Fruit fly (Drosophila melanogaster): Measurements from ENCODE around the gene drpr.
A peak's percentile ranks its signal among the peaks of the same experiment; 100 is the strongest.

Gene drpr

DNA sequence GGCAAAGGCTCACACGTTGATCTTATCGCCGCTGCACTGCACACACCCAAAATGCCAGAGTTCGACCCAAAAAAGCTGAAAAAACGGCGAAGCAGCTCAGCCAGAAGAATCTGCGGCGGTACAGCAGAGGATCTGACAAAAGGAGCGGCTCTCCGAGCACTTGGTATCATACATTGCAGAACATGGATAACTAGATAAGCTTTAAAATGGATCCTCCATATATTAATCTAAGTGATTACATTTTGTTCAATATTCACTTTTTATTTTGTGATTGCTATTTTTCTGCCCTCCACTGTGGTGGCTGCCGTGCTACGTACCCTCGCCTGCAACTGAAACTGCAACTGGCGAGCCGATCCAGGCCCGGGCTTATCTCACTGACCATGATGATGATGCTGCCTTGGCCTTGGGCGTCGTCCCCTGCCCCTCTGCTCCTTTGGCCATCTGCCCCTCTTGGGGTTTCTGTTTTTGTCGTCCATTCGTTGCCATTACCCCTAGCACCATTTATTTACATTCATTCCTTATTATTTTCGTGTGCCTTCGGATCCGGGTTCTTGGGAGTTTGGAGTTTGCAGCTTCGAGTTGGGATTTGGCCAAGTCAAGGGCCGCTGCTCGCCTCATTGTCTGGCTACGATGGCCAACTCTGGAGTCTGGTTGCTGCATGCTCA lies 38.7 kb downstream of the drpr start (continued):
- TF ChIP-seq Hr38 (GFP tag; optimal IDR thresholded peaks at IDR 0.05) (no peak), Hr39 (GFP tag; optimal IDR thresholded peaks at IDR 0.05) (peak; percentile 94), acj6 (GFP tag; optimal IDR thresholded peaks at IDR 0.05) (peak; percentile 90), CG7368 (GFP tag; optimal IDR thresholded peaks at IDR 0.05) (peak; percentile 83), Hr4 (GFP tag; optimal IDR thresholded peaks at IDR 0.05) (peak; percentile 78), CG11902 (GFP tag; optimal IDR thresholded peaks at IDR 0.05) (peak; percentile 78), topi (GFP tag; optimal IDR thresholded peaks at IDR 0.05) (peak; percentile 90), CG32006 (GFP tag; optimal IDR thresholded peaks at IDR 0.05) (peak; percentile 87), CG9139 (GFP tag; optimal IDR thresholded peaks at IDR 0.05) (peak; percentile 70), Ets96B (tag; optimal IDR thresholded peaks at IDR 0.05) (peak; percentile 84), fkh (GFP tag; optimal IDR thresholded peaks at IDR 0.05) (no peak), CG6163 (GFP tag; IDR thresholded peaks at IDR 0.05) (peak; percentile 96), Sox15 (GFP tag; optimal IDR thresholded peaks at IDR 0.05) (peak; percentile 85), vri (GFP tag; optimal IDR thresholded peaks at IDR 0.05) (peak; percentile 89), eg (GFP tag; IDR thresholded peaks at IDR 0.05) (peak; percentile 79), lz (GFP tag; optimal IDR thresholded peaks at IDR 0.05) (peak; percentile 90), CG34406 (GFP tag; optimal IDR thresholded peaks at IDR 0.05) (peak; percentile 87), Eip93F (GFP tag; optimal IDR thresholded peaks at IDR 0.05) (peak; percentile 85), CG11294 (GFP tag; IDR thresholded peaks at IDR 0.05) (0 out of 2 replicates have a peak, but pooled peaks have one; percentile 41), pdm3 (GFP tag; optimal IDR thresholded peaks at IDR 0.05) (peak; percentile 90), CG8632 (GFP tag; optimal IDR thresholded peaks at IDR 0.05) (peak; percentile 88)

DNA sequence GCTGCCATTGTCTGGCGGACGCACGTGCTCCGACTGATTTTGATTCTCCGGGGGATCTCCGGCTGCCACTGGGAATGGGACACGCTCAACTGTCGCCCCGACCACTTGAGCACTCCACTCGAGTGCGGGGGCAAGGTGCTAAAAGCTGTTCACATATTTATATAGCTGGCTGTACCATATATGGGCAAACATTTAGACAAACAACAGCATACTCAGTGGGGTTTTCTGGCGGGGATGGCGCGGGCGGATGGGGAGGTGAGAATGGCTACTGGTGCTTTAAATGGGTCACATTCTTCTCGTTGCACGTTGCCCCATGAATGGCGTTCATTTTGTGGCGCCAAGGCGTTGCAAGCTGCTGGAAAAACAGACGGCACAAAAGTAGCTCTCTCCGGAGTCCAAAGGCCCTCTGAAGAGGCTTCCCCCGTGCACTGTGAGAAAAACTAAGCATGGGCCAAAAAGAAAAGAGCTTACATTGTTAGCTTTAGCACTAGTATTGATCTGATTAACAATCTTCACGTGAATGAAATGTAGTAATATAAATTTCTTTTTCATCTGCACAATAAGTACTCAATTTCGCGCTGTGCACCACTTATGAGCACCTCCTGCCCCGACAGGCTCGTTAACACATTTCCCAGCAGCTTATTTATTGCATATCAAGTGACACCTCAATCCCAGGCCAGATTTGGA lies 40.0 kb downstream of the drpr start:
- TF ChIP-seq Gug (GFP tag; IDR thresholded peaks at IDR 0.05) (peak; percentile 72), fd59A (GFP tag; optimal IDR thresholded peaks at IDR 0.05) (peak; percentile 67), Eip78C (GFP tag) (peak; percentile 93), Sox15 (GFP tag; optimal IDR thresholded peaks at IDR 0.05) (peak; percentile 46), CG6163 (GFP tag; IDR thresholded peaks at IDR 0.05) (peak; percentile 88), CG32006 (GFP tag; optimal IDR thresholded peaks at IDR 0.05) (peak; percentile 81), acj6 (GFP tag; optimal IDR thresholded peaks at IDR 0.05) (peak; percentile 78), CG6854 (GFP tag; optimal IDR thresholded peaks at IDR 0.05) (no peak), dac (GFP tag; optimal IDR thresholded peaks at IDR 0.05) (peak; percentile 18), Hr39 (GFP tag; optimal IDR thresholded peaks at IDR 0.05) (peak; percentile 66), CG3919 (GFP tag; optimal IDR thresholded peaks at IDR 0.05) (peak; percentile 87), spab (GFP tag; optimal IDR thresholded peaks at IDR 0.05) (peak; percentile 81), CG8632 (GFP tag; optimal IDR thresholded peaks at IDR 0.05) (peak; percentile 48), CG11762 (GFP tag; optimal IDR thresholded peaks at IDR 0.05; ENCODE audit: insufficient read depth) (peak; percentile 68), CG7368 (GFP tag; optimal IDR thresholded peaks at IDR 0.05) (peak; percentile 72), lz (GFP tag; optimal IDR thresholded peaks at IDR 0.05) (peak; percentile 52), Sox102F (GFP tag; optimal IDR thresholded peaks at IDR 0.05) (peak; percentile 27), CG3032 (tag; optimal IDR thresholded peaks at IDR 0.05) (peak; percentile 78), fd85E (GFP tag; optimal IDR thresholded peaks at IDR 0.05) (peak; percentile 23), achi (GFP tag; optimal IDR thresholded peaks at IDR 0.05) (peak; percentile 78), CG15336 (GFP tag; IDR thresholded peaks at IDR 0.05) (peak; percentile 75), CG6808 (GFP tag; optimal IDR thresholded peaks at IDR 0.05) (peak; percentile 83), dsx (GFP tag; optimal IDR thresholded peaks at IDR 0.05; ENCODE audit: poor library complexity, severe bottlenecking) (peak; percentile 75), CG1621 (tag; optimal IDR thresholded peaks at IDR 0.05) (peak; percentile 51), Eip75B (GFP tag; optimal IDR thresholded peaks at IDR 0.05) (peak; percentile 80), Ets21C (GFP tag; optimal IDR thresholded peaks at IDR 0.05) (peak; percentile 14), esn (GFP tag; optimal IDR thresholded peaks at IDR 0.05) (peak; percentile 64), fkh (GFP tag; optimal IDR thresholded peaks at IDR 0.05) (peak; percentile 80), eg (GFP tag; IDR thresholded peaks at IDR 0.05) (peak; percentile 85), CG11294 (GFP tag; IDR thresholded peaks at IDR 0.05) (peak; percentile 45; the same call in 1 of the 2 replicates), CG6276 (GFP tag; optimal IDR thresholded peaks at IDR 0.05) (peak; percentile 73), CG10631 (GFP tag; optimal IDR thresholded peaks at IDR 0.05) (peak; percentile 77), CG9139 (GFP tag; optimal IDR thresholded peaks at IDR 0.05) (peak; percentile 67), CG8119 (GFP tag; IDR thresholded peaks at IDR 0.05) (peak; percentile 75), CG16779 (tag; optimal IDR thresholded peaks at IDR 0.05) (peak; percentile 56), CG31627 (GFP tag; optimal IDR thresholded peaks at IDR 0.05) (peak; percentile 61), ss (GFP tag; optimal IDR thresholded peaks at IDR 0.05) (peak; percentile 77 to 83)
